Fruit fly (Drosophila melanogaster): ENCODE data around the gene CG45071.

CG45071 gene

dm6 chr3L:15098659-15099512 lies 6.8 kb upstream of the CG45071 start:
- TF ChIP-seq noc (tag; optimal IDR thresholded peaks at IDR 0.05) = peak; percentile 69

dm6 chr3L:15099541-15099940 lies 6.1 kb upstream of the CG45071 start:
- no peak for TF ChIP-seq noc (tag; optimal IDR thresholded peaks at IDR 0.05)

- TF ChIP-seq noc (tag; optimal IDR thresholded peaks at IDR 0.05) = no peak
These were observed 4.7 kb upstream of the CG45071 start for dm6 chr3L:15100983-15101382.

- TF ChIP-seq noc (tag; optimal IDR thresholded peaks at IDR 0.05) = no peak
These were observed 3.9 kb upstream of the CG45071 start for dm6 chr3L:15101639-15102413.

- no peak for TF ChIP-seq noc (tag; optimal IDR thresholded peaks at IDR 0.05)
These were observed 2.9 kb upstream of the CG45071 start for dm6 chr3L:15102669-15103309.

- TF ChIP-seq noc (tag; optimal IDR thresholded peaks at IDR 0.05) = no peak
These were observed 1.5 kb upstream of the CG45071 start for dm6 chr3L:15103988-15104848.

- peak; percentile 29 for TF ChIP-seq noc (tag; optimal IDR thresholded peaks at IDR 0.05)
These were observed 680 bp upstream of the CG45071 start for dm6 chr3L:15104849-15105555.

dm6 chr3L:15107158-15107775 lies 1.6 kb downstream of the CG45071 start:
- TF ChIP-seq noc (tag; optimal IDR thresholded peaks at IDR 0.05) = no peak

dm6 chr3L:15107776-15108379 lies 2.2 kb downstream of the CG45071 start:
- TF ChIP-seq noc (tag; optimal IDR thresholded peaks at IDR 0.05) = peak; percentile 13

dm6 chr3L:15108524-15108923 lies 2.8 kb downstream of the CG45071 start:
- no peak for TF ChIP-seq noc (tag; optimal IDR thresholded peaks at IDR 0.05)

dm6 chr3L:15108948-15109347 lies 3.3 kb downstream of the CG45071 start:
- no peak for TF ChIP-seq noc (tag; optimal IDR thresholded peaks at IDR 0.05)

- no peak for TF ChIP-seq noc (tag; optimal IDR thresholded peaks at IDR 0.05)
These were observed 7.6 kb downstream of the CG45071 start, which contains the start of gene CG13458 for dm6 chr3L:15113257-15113656. CG13458 (plus strand) TSS chr3L:15113557.

dm6 chr3L:15116536-15116935 lies 10.9 kb downstream of the CG45071 start, which contains the start of gene Cep135:
Cep135 (plus strand) TSS chr3L:15116737.
- no peak for TF ChIP-seq noc (tag; optimal IDR thresholded peaks at IDR 0.05)

- TF ChIP-seq noc (tag; optimal IDR thresholded peaks at IDR 0.05) = no peak
These were observed 15.6 kb downstream of the CG45071 start, which contains the start of gene CG32847 for dm6 chr3L:15121272-15121671. CG32847 (plus strand) TSS chr3L:15121572.
